Fruit fly (Drosophila melanogaster) Kc167 (cell line): ENCODE results near the gene Pld3.

Experiments
- Myc ChIP-seq: fragments of >200 bp; optimal IDR thresholded peaks from 2 replicates; lab custom pipeline; 2017; ENCODE audit warnings: missing external identifiers
- Sin3A ChIP-seq: fragments of >200 bp; optimal IDR thresholded peaks from 2 replicates; lab custom pipeline; 2018; ENCODE audit warnings: missing external identifiers
- h ChIP-seq: fragments of >200 bp; optimal IDR thresholded peaks from 3 replicates; lab custom pipeline; 2018; ENCODE audit warnings: missing external identifiers
- insv ChIP-seq: fragments of >200 bp; optimal IDR thresholded peaks from 3 replicates; lab custom pipeline; 2018; ENCODE audit warnings: missing external identifiers
- psq ChIP-seq: fragments of >200 bp; optimal IDR thresholded peaks from 2 replicates; lab custom pipeline; 2017; ENCODE audit warnings: missing external identifiers
- ttk ChIP-seq: sonication (Bioruptor generic); optimal IDR thresholded peaks from 2 replicates; lab custom pipeline; 2017; ENCODE audit warnings: missing external identifiers

Gene Pld3

dm6 chr2L:21156156-21157040, 2.2 kb upstream of the Pld3 start, which contains the start of the genes Mpp6 and E2f2:
Gene Mpp6 (plus strand): TSS chr2L:21156288.
Gene E2f2 (minus strand): TSS chr2L:21156749.
- TF ChIP-seq h (lab: Kevin White, UChicago) = no peak
- TF ChIP-seq Myc (lab: Kevin White, UChicago) = no peak
- peak; percentile 91 for TF ChIP-seq psq (lab: Kevin White, UChicago)

dm6 chr2L:21162875-21163274, 4.2 kb downstream of the Pld3 start, which contains the start of gene Nbr:
Gene Nbr (minus strand): TSS chr2L:21163083.
- TF ChIP-seq insv (lab: Kevin White, UChicago) (no peak), psq (lab: Kevin White, UChicago) (no peak), Sin3A (lab: Kevin White, UChicago) (no peak), Myc (lab: Kevin White, UChicago) (no peak), ttk (lab: Kevin White, UChicago) (no peak), h (lab: Kevin White, UChicago) (no peak)

- TF ChIP-seq psq (lab: Kevin White, UChicago) = no peak
- TF ChIP-seq Myc (lab: Kevin White, UChicago) = no peak
- no peak for TF ChIP-seq Sin3A (lab: Kevin White, UChicago)
- no peak for TF ChIP-seq h (lab: Kevin White, UChicago)
- no peak for TF ChIP-seq insv (lab: Kevin White, UChicago)
- no peak for TF ChIP-seq ttk (lab: Kevin White, UChicago)
Observed at dm6 chr2L:21163311-21163842, 4.7 kb downstream of the Pld3 start, which contains the start of gene Noc2. Gene Noc2 (plus strand): TSS chr2L:21163641.

dm6 chr2L:21166422-21166821, 7.8 kb downstream of the Pld3 start:
- no peak for TF ChIP-seq ttk (lab: Kevin White, UChicago)
- TF ChIP-seq psq (lab: Kevin White, UChicago) = no peak
- TF ChIP-seq Myc (lab: Kevin White, UChicago) = no peak
- no peak for TF ChIP-seq h (lab: Kevin White, UChicago)
- TF ChIP-seq insv (lab: Kevin White, UChicago) = no peak

- TF ChIP-seq psq (lab: Kevin White, UChicago) = no peak
- TF ChIP-seq ttk (lab: Kevin White, UChicago) = no peak
- no peak for TF ChIP-seq insv (lab: Kevin White, UChicago)
- no peak for TF ChIP-seq h (lab: Kevin White, UChicago)
- TF ChIP-seq Sin3A (lab: Kevin White, UChicago) = no peak
- no peak for TF ChIP-seq Myc (lab: Kevin White, UChicago)
Observed at dm6 chr2L:21168295-21169159, 9.9 kb downstream of the Pld3 start, which contains the start of the genes mAcon1, CG43345 and CG43346. Gene mAcon1 (plus strand): TSS chr2L:21168570. Gene CG43345 (minus strand): TSS chr2L:21168581. Gene CG43346 (minus strand): TSS chr2L:21168581.

dm6 chr2L:21169160-21169624, 10.5 kb downstream of the Pld3 start:
- TF ChIP-seq psq (lab: Kevin White, UChicago) = no peak
- TF ChIP-seq insv (lab: Kevin White, UChicago) = no peak
- TF ChIP-seq Myc (lab: Kevin White, UChicago) = no peak
- no peak for TF ChIP-seq ttk (lab: Kevin White, UChicago)
- TF ChIP-seq h (lab: Kevin White, UChicago) = no peak
- no peak for TF ChIP-seq Sin3A (lab: Kevin White, UChicago)

- TF ChIP-seq Myc (lab: Kevin White, UChicago) = no peak
- TF ChIP-seq insv (lab: Kevin White, UChicago) = no peak
- no peak for TF ChIP-seq Sin3A (lab: Kevin White, UChicago)
- TF ChIP-seq h (lab: Kevin White, UChicago) = no peak
- TF ChIP-seq ttk (lab: Kevin White, UChicago) = no peak
- TF ChIP-seq psq (lab: Kevin White, UChicago) = no peak
Observed at dm6 chr2L:21169863-21170262, 11.2 kb downstream of the Pld3 start.

dm6 chr2L:21172922-21173321, 14.3 kb downstream of the Pld3 start, which contains the start of gene CG31627:
Gene CG31627 (plus strand): TSS chr2L:21173222.
- no peak for TF ChIP-seq Sin3A (lab: Kevin White, UChicago)

- no peak for TF ChIP-seq psq (lab: Kevin White, UChicago)
- no peak for TF ChIP-seq insv (lab: Kevin White, UChicago)
- TF ChIP-seq Sin3A (lab: Kevin White, UChicago) = no peak
- TF ChIP-seq h (lab: Kevin White, UChicago) = no peak
- TF ChIP-seq ttk (lab: Kevin White, UChicago) = no peak
- no peak for TF ChIP-seq Myc (lab: Kevin White, UChicago)
Observed at dm6 chr2L:21178436-21179216, 20.0 kb downstream of the Pld3 start.

- TF ChIP-seq insv (lab: Kevin White, UChicago) (no peak), Myc (lab: Kevin White, UChicago) (no peak), h (lab: Kevin White, UChicago) (no peak), Sin3A (lab: Kevin White, UChicago) (no peak), ttk (lab: Kevin White, UChicago) (no peak), psq (lab: Kevin White, UChicago) (no peak)
Observed at dm6 chr2L:21179217-21179520, 20.5 kb downstream of the Pld3 start.
